Worm (Caenorhabditis elegans) whole organism, mixed stage, embryonic: ENCODE results near the gene ZK742.4.

Source experiments
- M03D4.4 ChIP-seq: sonication (generic microtip); optimal IDR thresholded peaks from 2 replicates; lab custom pipeline; 2017; ENCODE audit warnings: mild to moderate bottlenecking, missing genetic modification characterization, missing compliant biosample characterization
- bed-3 ChIP-seq: fragments of 200-800 bp; sonication (Bioruptor generic); optimal IDR thresholded peaks from 3 replicates; lab custom pipeline; 2018; ENCODE audit warnings: mild to moderate bottlenecking, missing genetic modification characterization, moderate library complexity, missing compliant biosample characterization
- blmp-1 ChIP-seq: fragments of 150-350 bp; optimal IDR thresholded peaks from 2 replicates; lab custom pipeline; 2014; ENCODE audit warnings: missing biosample characterization, missing genetic modification characterization
- ceh-39 ChIP-seq: fragments of 150-350 bp; optimal IDR thresholded peaks from 2 replicates; lab custom pipeline; 2014; ENCODE audit warnings: missing biosample characterization, missing genetic modification characterization
- ceh-43 ChIP-seq: fragments of 200-800 bp; sonication (Bioruptor generic); optimal IDR thresholded peaks from 2 replicates; lab custom pipeline; 2018; ENCODE audit warnings: mild to moderate bottlenecking, missing genetic modification characterization, moderate library complexity, missing compliant biosample characterization
- ceh-83 ChIP-seq: fragments of 200-800 bp; sonication (Bioruptor generic); optimal IDR thresholded peaks from 2 replicates; lab custom pipeline; 2018; ENCODE audit warnings: mild to moderate bottlenecking, missing genetic modification characterization, missing compliant biosample characterization
- ces-1 ChIP-seq: fragments of 150-350 bp; optimal IDR thresholded peaks from 2 replicates; lab custom pipeline; 2014; ENCODE audit warnings: missing biosample characterization, missing genetic modification reagents, missing genetic modification characterization
- cnd-1 ChIP-seq: fragments of 200-800 bp; sonication (Bioruptor generic); optimal IDR thresholded peaks from 2 replicates; lab custom pipeline; 2018; ENCODE audit warnings: mild to moderate bottlenecking, missing genetic modification characterization, missing compliant biosample characterization
- drap-1 ChIP-seq: fragments of 200-800 bp; sonication (Bioruptor generic); optimal IDR thresholded peaks from 3 replicates; lab custom pipeline; 2018; ENCODE audit warnings: mild to moderate bottlenecking, missing genetic modification characterization, missing compliant biosample characterization
- elt-1 ChIP-seq: sonication (generic microtip); optimal IDR thresholded peaks from 2 replicates; lab custom pipeline; 2017; ENCODE audit warnings: missing genetic modification characterization, mild to moderate bottlenecking, missing compliant biosample characterization, antibody characterized with exemption, moderate library complexity, borderline replicate concordance; ENCODE audit not compliant: insufficient read depth
- elt-3 ChIP-seq: fragments of 150-350 bp; optimal IDR thresholded peaks from 2 replicates; lab custom pipeline; 2014; ENCODE audit warnings: missing biosample characterization, missing genetic modification characterization
- flh-1 ChIP-seq: fragments of 200-800 bp; sonication (Bioruptor generic); optimal IDR thresholded peaks from 2 replicates; lab custom pipeline; 2018; ENCODE audit warnings: mild to moderate bottlenecking, missing genetic modification characterization, moderate library complexity, missing compliant biosample characterization
- ham-2 ChIP-seq: fragments of 200-800 bp; sonication (Bioruptor generic); optimal IDR thresholded peaks from 2 replicates; lab custom pipeline; 2018; ENCODE audit warnings: mild to moderate bottlenecking, missing genetic modification characterization, missing compliant biosample characterization
- hlh-1 ChIP-seq: fragments of 150-350 bp; optimal IDR thresholded peaks from 2 replicates; lab custom pipeline; 2014; ENCODE audit warnings: missing biosample characterization, missing genetic modification reagents, missing genetic modification characterization
- lin-13 ChIP-seq: fragments of 150-350 bp; optimal IDR thresholded peaks from 2 replicates; lab custom pipeline; 2014; ENCODE audit warnings: missing biosample characterization, missing genetic modification characterization
- lin-32 ChIP-seq: fragments of 200-800 bp; sonication (Bioruptor generic); optimal IDR thresholded peaks from 2 replicates; lab custom pipeline; 2018; ENCODE audit warnings: mild to moderate bottlenecking, missing genetic modification characterization, missing compliant biosample characterization
- lsy-2 ChIP-seq: fragments of 150-350 bp; optimal IDR thresholded peaks from 2 replicates; lab custom pipeline; 2014; ENCODE audit warnings: missing biosample characterization, missing genetic modification characterization
- mab-5 ChIP-seq: fragments of 150-350 bp; optimal IDR thresholded peaks from 2 replicates; lab custom pipeline; 2014; ENCODE audit warnings: missing biosample characterization, missing genetic modification characterization
- mep-1 ChIP-seq: fragments of 150-350 bp; optimal IDR thresholded peaks from 2 replicates; lab custom pipeline; 2017; ENCODE audit warnings: missing biosample characterization, missing genetic modification reagents, missing genetic modification characterization, inconsistent platforms
- mls-2 ChIP-seq: sonication (generic microtip); optimal IDR thresholded peaks from 2 replicates; lab custom pipeline; 2016; ENCODE audit warnings: mild to moderate bottlenecking, missing genetic modification characterization, moderate library complexity, missing compliant biosample characterization
- nhr-12 ChIP-seq: fragments of 150-350 bp; optimal IDR thresholded peaks from 2 replicates; lab custom pipeline; 2014; ENCODE audit warnings: missing biosample characterization, missing genetic modification characterization
- nhr-2 ChIP-seq: fragments of 150-350 bp; optimal IDR thresholded peaks from 2 replicates; lab custom pipeline; 2014; ENCODE audit warnings: missing biosample characterization, missing genetic modification characterization
- nhr-237 ChIP-seq: fragments of 150-350 bp; optimal IDR thresholded peaks from 2 replicates; lab custom pipeline; 2014; ENCODE audit warnings: missing biosample characterization, missing genetic modification characterization
- nhr-28 ChIP-seq: fragments of 150-350 bp; optimal IDR thresholded peaks from 2 replicates; lab custom pipeline; 2014; ENCODE audit warnings: missing biosample characterization, missing genetic modification characterization
- nhr-76 ChIP-seq: sonication (generic microtip); optimal IDR thresholded peaks from 2 replicates; lab custom pipeline; 2017; ENCODE audit warnings: missing biosample characterization, missing genetic modification characterization
- pha-4 ChIP-seq: fragments of 150-350 bp; optimal IDR thresholded peaks from 2 replicates; lab custom pipeline; 2018; ENCODE audit warnings: missing biosample characterization, missing genetic modification reagents, missing genetic modification characterization
- sem-2 ChIP-seq: fragments of 200-800 bp; sonication (Bioruptor generic); optimal IDR thresholded peaks from 2 replicates; lab custom pipeline; 2018; ENCODE audit warnings: mild to moderate bottlenecking, missing genetic modification characterization, missing compliant biosample characterization
- snpc-4 ChIP-seq: fragments of 150-350 bp; optimal IDR thresholded peaks from 2 replicates; lab custom pipeline; 2014; ENCODE audit warnings: missing biosample characterization, missing genetic modification characterization
- sptf-1 ChIP-seq: sonication (generic microtip); optimal IDR thresholded peaks from 2 replicates; lab custom pipeline; 2017; ENCODE audit warnings: mild to moderate bottlenecking, missing genetic modification characterization, moderate library complexity, missing compliant biosample characterization
- tbx-8 ChIP-seq: fragments of 200-800 bp; sonication (Bioruptor generic); optimal IDR thresholded peaks from 2 replicates; lab custom pipeline; 2018; ENCODE audit warnings: mild to moderate bottlenecking, missing genetic modification characterization, moderate library complexity, missing compliant biosample characterization
- unc-120 ChIP-seq: sonication (generic microtip); optimal IDR thresholded peaks from 2 replicates; lab custom pipeline; 2017; ENCODE audit warnings: missing genetic modification characterization, missing compliant biosample characterization; ENCODE audit not compliant: poor library complexity, severe bottlenecking
- unc-39 ChIP-seq: fragments of 150-350 bp; optimal IDR thresholded peaks from 2 replicates; lab custom pipeline; 2014; ENCODE audit warnings: missing biosample characterization, missing genetic modification characterization
- unc-62 ChIP-seq: fragments of 150-350 bp; optimal IDR thresholded peaks from 2 replicates; lab custom pipeline; 2014; ENCODE audit warnings: missing biosample characterization, missing genetic modification reagents, missing genetic modification characterization
- zip-8 ChIP-seq: fragments of 150-350 bp; optimal IDR thresholded peaks from 2 replicates; lab custom pipeline; 2014; ENCODE audit warnings: missing biosample characterization, missing genetic modification characterization
- ztf-11 ChIP-seq: fragments of 150-350 bp; optimal IDR thresholded peaks from 2 replicates; lab custom pipeline; 2014; ENCODE audit warnings: missing biosample characterization, missing genetic modification characterization

Gene ZK742.4

ce11 chrV:7822655-7823054 is 11.1 kb upstream of the ZK742.4 start:
- TF ChIP-seq sptf-1 (tag; lab: Kevin White, UChicago): no peak
- no peak for TF ChIP-seq mls-2
- no peak for TF ChIP-seq cnd-1 (tag; lab: Kevin White, UChicago)
- TF ChIP-seq tbx-8 (GFP tag; lab: Kevin White, UChicago): no peak
- TF ChIP-seq hlh-1 (tag; lab: Kevin White, UChicago): peak; percentile 99
- TF ChIP-seq blmp-1 (tag; lab: Kevin White, UChicago): no peak
- TF ChIP-seq sem-2 (GFP tag; lab: Kevin White, UChicago): no peak
- no peak for TF ChIP-seq lin-32
- TF ChIP-seq unc-62 (GFP tag; lab: Kevin White, UChicago): peak; percentile 99
- no peak for TF ChIP-seq nhr-28 (tag; lab: Kevin White, UChicago)
- TF ChIP-seq ceh-83 (GFP tag; lab: Kevin White, UChicago): no peak
- peak; percentile 92 for TF ChIP-seq unc-120 (tag; lab: Kevin White, UChicago)
- peak; percentile 45 for TF ChIP-seq M03D4.4
- TF ChIP-seq elt-1 (tag; lab: Kevin White, UChicago): no peak
- TF ChIP-seq pha-4 (tag; lab: Kevin White, UChicago): no peak
- no peak for TF ChIP-seq ham-2 (GFP tag; lab: Kevin White, UChicago)
- no peak for TF ChIP-seq drap-1 (GFP tag; lab: Kevin White, UChicago)
- TF ChIP-seq nhr-2 (tag; lab: Kevin White, UChicago): no peak
- TF ChIP-seq mab-5 (tag; lab: Kevin White, UChicago): peak; percentile 68
- no peak for TF ChIP-seq ceh-39 (tag; lab: Kevin White, UChicago)

- no peak for TF ChIP-seq nhr-2 (tag; lab: Kevin White, UChicago)
- TF ChIP-seq nhr-12: no peak
- no peak for TF ChIP-seq flh-1
- no peak for TF ChIP-seq cnd-1 (tag; lab: Kevin White, UChicago)
- TF ChIP-seq blmp-1 (tag; lab: Kevin White, UChicago): no peak
- peak; percentile 20 for TF ChIP-seq lsy-2 (tag; lab: Kevin White, UChicago)
- no peak for TF ChIP-seq bed-3 (GFP tag; lab: Kevin White, UChicago)
- no peak for TF ChIP-seq unc-120 (tag; lab: Kevin White, UChicago)
- peak; percentile 61 for TF ChIP-seq ceh-43 (GFP tag; lab: Kevin White, UChicago)
- TF ChIP-seq nhr-28 (tag; lab: Kevin White, UChicago): no peak
- no peak for TF ChIP-seq unc-39 (tag; lab: Kevin White, UChicago)
- TF ChIP-seq M03D4.4: no peak
- TF ChIP-seq nhr-76 (tag; lab: Kevin White, UChicago): no peak
- TF ChIP-seq lin-13: no peak
- TF ChIP-seq ces-1: peak; percentile 80
- TF ChIP-seq elt-3 (tag; lab: Kevin White, UChicago): no peak
- TF ChIP-seq ztf-11 (tag; lab: Kevin White, UChicago): no peak
- no peak for TF ChIP-seq snpc-4
- no peak for TF ChIP-seq sptf-1 (tag; lab: Kevin White, UChicago)
- no peak for TF ChIP-seq ceh-83 (GFP tag; lab: Kevin White, UChicago)
- TF ChIP-seq hlh-1 (tag; lab: Kevin White, UChicago): no peak
- peak; percentile 32 for TF ChIP-seq mep-1 (tag; lab: Kevin White, UChicago)
- peak; percentile 43 for TF ChIP-seq nhr-237 (tag; lab: Kevin White, UChicago)
- no peak for TF ChIP-seq mab-5 (tag; lab: Kevin White, UChicago)
- no peak for TF ChIP-seq unc-62 (GFP tag; lab: Kevin White, UChicago)
- no peak for TF ChIP-seq ceh-39 (tag; lab: Kevin White, UChicago)
- TF ChIP-seq sem-2 (GFP tag; lab: Kevin White, UChicago): no peak
- TF ChIP-seq ham-2 (GFP tag; lab: Kevin White, UChicago): no peak
- TF ChIP-seq mls-2: no peak
- TF ChIP-seq lin-32: no peak
- no peak for TF ChIP-seq drap-1 (GFP tag; lab: Kevin White, UChicago)
- no peak for TF ChIP-seq elt-1 (tag; lab: Kevin White, UChicago)
- no peak for TF ChIP-seq tbx-8 (GFP tag; lab: Kevin White, UChicago)
- TF ChIP-seq pha-4 (tag; lab: Kevin White, UChicago): no peak
- TF ChIP-seq zip-8 (tag; lab: Kevin White, UChicago): no peak
Measured at ce11 chrV:7820270-7820669, 8.7 kb upstream of the ZK742.4 start, which contains the start of gene lbp-4. Gene lbp-4, plus strand, starts transcription at chrV:7820578.

ce11 chrV:7819585-7819984 is 8.0 kb upstream of the ZK742.4 start:
- TF ChIP-seq ces-1 (peak; percentile 68), bed-3 (GFP tag; lab: Kevin White, UChicago) (no peak)
